Worm (Caenorhabditis elegans) whole organism, L1 larva: ENCODE results near the gene C52B9.10.
A peak's percentile ranks its signal among the peaks of the same experiment; 100 is the strongest.

Source experiments
- C04F5.9 ChIP-seq: sonication (generic microtip); optimal IDR thresholded peaks from 2 replicates; lab custom pipeline; 2016; ENCODE audit warnings: missing genetic modification characterization, missing compliant biosample characterization
- C16A3.4 ChIP-seq: fragments of 150-350 bp; optimal IDR thresholded peaks from 2 replicates; lab custom pipeline; 2014; ENCODE audit warnings: missing biosample characterization, missing genetic modification characterization
- F16B12.6 ChIP-seq: fragments of 150-350 bp; optimal IDR thresholded peaks from 2 replicates; lab custom pipeline; 2014; ENCODE audit warnings: missing biosample characterization, missing genetic modification characterization
- aha-1 ChIP-seq: fragments of 150-350 bp; optimal IDR thresholded peaks from 2 replicates; lab custom pipeline; 2014; ENCODE audit warnings: missing biosample characterization, missing genetic modification characterization
- aly-2 ChIP-seq: fragments of 150-350 bp; optimal IDR thresholded peaks from 2 replicates; lab custom pipeline; 2014; ENCODE audit warnings: missing biosample characterization, missing genetic modification characterization
- blmp-1 ChIP-seq: fragments of 150-350 bp; optimal IDR thresholded peaks from 2 replicates; lab custom pipeline; 2014; ENCODE audit warnings: missing biosample characterization, missing genetic modification characterization
- ceh-82 ChIP-seq, 3 experiments: fragments of 150-350 bp in 1 of 3; sonication (generic microtip) in 2 of 3; optimal IDR thresholded peaks; 2 replicates each; lab custom pipeline; 2014 to 2017; ENCODE audit warnings: missing biosample characterization in 3 of 3, missing genetic modification characterization in 3 of 3
- ceh-88 ChIP-seq: fragments of 200-800 bp; sonication (Bioruptor generic); IDR thresholded peaks from 2 replicates; pipeline ENCODE4 v1.3.6; 2022; ENCODE audit warnings: missing genetic modification characterization, missing compliant biosample characterization
- ceh-90 ChIP-seq: sonication (generic microtip); optimal IDR thresholded peaks from 2 replicates; lab custom pipeline; 2016; ENCODE audit warnings: missing genetic modification characterization, missing compliant biosample characterization
- ces-1 ChIP-seq: fragments of 150-350 bp; optimal IDR thresholded peaks from 2 replicates; lab custom pipeline; 2014; ENCODE audit warnings: missing biosample characterization, missing genetic modification reagents, missing genetic modification characterization
- efl-1 ChIP-seq, 4 experiments: fragments of 150-350 bp; optimal IDR thresholded peaks in 3 of 4; peaks in 1 of 4; 1 replicate in 1 of 4; 2 replicates in 3 of 4; lab custom pipeline; 2014; ENCODE audit warnings: missing biosample characterization in 2 of 4, missing genetic modification characterization in 2 of 4, missing genetic modification reagents in 2 of 4
- efl-3 ChIP-seq: fragments of 200-800 bp; sonication (Bioruptor generic); optimal IDR thresholded peaks from 2 replicates; lab custom pipeline; 2018; ENCODE audit warnings: mild to moderate bottlenecking, missing genetic modification characterization, missing compliant biosample characterization
- egl-27 ChIP-seq, 2 experiments: fragments of 150-350 bp in 1 of 2; sonication (generic microtip); optimal IDR thresholded peaks; 3 replicates each; lab custom pipeline; 2017 to 2018; ENCODE audit warnings: missing biosample characterization in 2 of 2, missing genetic modification characterization in 2 of 2, missing genetic modification reagents in 2 of 2
- elt-2 ChIP-seq: sonication (generic microtip); optimal IDR thresholded peaks from 2 replicates; lab custom pipeline; 2016; ENCODE audit warnings: missing genetic modification characterization, mild to moderate bottlenecking, inconsistent platforms, missing compliant biosample characterization, missing genetic modification reagents
- elt-3 ChIP-seq, 6 experiments: fragments of 150-350 bp in 1 of 6; sonication (generic microtip); optimal IDR thresholded peaks; 2 replicates each; lab custom pipeline; 2017 to 2018; ENCODE audit warnings: missing biosample characterization in 6 of 6, missing genetic modification characterization in 6 of 6, inconsistent platforms in 1 of 6
- ets-5 ChIP-seq: fragments of 200-800 bp; sonication (Bioruptor generic); IDR thresholded peaks from 2 replicates; pipeline ENCODE4 v1.3.6; 2022; ENCODE audit warnings: missing genetic modification characterization, missing compliant biosample characterization
- fkh-4 ChIP-seq: sonication (generic microtip); optimal IDR thresholded peaks from 2 replicates; lab custom pipeline; 2016; ENCODE audit warnings: missing compliant biosample characterization, missing genetic modification characterization, borderline replicate concordance
- fkh-8 ChIP-seq: sonication (generic microtip); optimal IDR thresholded peaks from 2 replicates; lab custom pipeline; 2016; ENCODE audit warnings: mild to moderate bottlenecking, missing genetic modification characterization, missing compliant biosample characterization
- hlh-4 ChIP-seq: sonication (generic microtip); optimal IDR thresholded peaks from 2 replicates; lab custom pipeline; 2016; ENCODE audit warnings: mild to moderate bottlenecking, missing genetic modification characterization, missing compliant biosample characterization
- hpl-2 ChIP-seq: fragments of 150-350 bp; optimal IDR thresholded peaks from 2 replicates; lab custom pipeline; 2014; ENCODE audit warnings: missing biosample characterization, missing genetic modification reagents, missing genetic modification characterization
- irx-1 ChIP-seq: sonication (generic microtip); optimal IDR thresholded peaks from 2 replicates; lab custom pipeline; 2016; ENCODE audit warnings: missing genetic modification characterization, missing compliant biosample characterization
- isw-1 ChIP-seq: fragments of 200-800 bp; sonication (Bioruptor generic); IDR thresholded peaks from 2 replicates; pipeline ENCODE4 v1.3.6; 2022; ENCODE audit warnings: missing genetic modification characterization, missing compliant biosample characterization
- jun-1 ChIP-seq: fragments of 150-350 bp; optimal IDR thresholded peaks from 2 replicates; lab custom pipeline; 2014; ENCODE audit warnings: missing biosample characterization, missing genetic modification reagents, missing genetic modification characterization
- lin-13 ChIP-seq: fragments of 150-350 bp; optimal IDR thresholded peaks from 2 replicates; lab custom pipeline; 2014; ENCODE audit warnings: missing biosample characterization, missing genetic modification reagents, missing genetic modification characterization
- lin-14 ChIP-seq: fragments of 200-800 bp; sonication (Bioruptor generic); optimal IDR thresholded peaks from 2 replicates; lab custom pipeline; 2018; ENCODE audit warnings: mild to moderate bottlenecking, missing genetic modification characterization, moderate library complexity, missing compliant biosample characterization
- lin-35 ChIP-seq, 2 experiments: fragments of 150-350 bp; optimal IDR thresholded peaks; 2 replicates each; lab custom pipeline; 2014; ENCODE audit warnings: missing biosample characterization in 2 of 2, missing genetic modification characterization in 2 of 2, missing genetic modification reagents in 2 of 2
- lir-3 ChIP-seq: sonication (generic microtip); optimal IDR thresholded peaks from 2 replicates; lab custom pipeline; 2016; ENCODE audit warnings: mild to moderate bottlenecking, missing genetic modification characterization, moderate library complexity, missing compliant biosample characterization; ENCODE audit not compliant: poor library complexity
- mab-9 ChIP-seq: fragments of 200-800 bp; sonication (Bioruptor generic); IDR thresholded peaks from 2 replicates; pipeline ENCODE4 v1.3.6; 2022; ENCODE audit warnings: missing genetic modification reagents, missing genetic modification characterization, missing compliant biosample characterization
- mdl-1 ChIP-seq, 2 experiments: fragments of 150-350 bp; optimal IDR thresholded peaks; 2 replicates each; lab custom pipeline; 2014 to 2017; ENCODE audit warnings: missing biosample characterization in 2 of 2, missing genetic modification characterization in 2 of 2, inconsistent platforms in 1 of 2
- mef-2 ChIP-seq: fragments of 150-350 bp; optimal IDR thresholded peaks from 2 replicates; lab custom pipeline; 2014; ENCODE audit warnings: missing biosample characterization, missing genetic modification characterization
- mep-1 ChIP-seq: fragments of 150-350 bp; optimal IDR thresholded peaks from 2 replicates; lab custom pipeline; 2014; ENCODE audit warnings: missing biosample characterization, missing genetic modification characterization
- nhr-19 ChIP-seq: fragments of 200-800 bp; sonication (Bioruptor generic); conservative IDR thresholded peaks from 2 replicates; pipeline ENCODE4 v1.3.6; 2022; ENCODE audit warnings: missing genetic modification characterization, missing compliant biosample characterization
- nhr-237 ChIP-seq: fragments of 150-350 bp; optimal IDR thresholded peaks from 2 replicates; lab custom pipeline; 2014; ENCODE audit warnings: missing biosample characterization, missing genetic modification characterization
- nhr-28 ChIP-seq: fragments of 150-350 bp; optimal IDR thresholded peaks from 2 replicates; lab custom pipeline; 2014; ENCODE audit warnings: missing biosample characterization, missing genetic modification characterization
- nhr-77 ChIP-seq: fragments of 150-350 bp; optimal IDR thresholded peaks from 2 replicates; lab custom pipeline; 2014; ENCODE audit warnings: missing biosample characterization, missing genetic modification characterization
- nhr-90 ChIP-seq: sonication (generic microtip); optimal IDR thresholded peaks from 2 replicates; lab custom pipeline; 2016; ENCODE audit warnings: mild to moderate bottlenecking, missing genetic modification characterization, missing compliant biosample characterization; ENCODE audit not compliant: poor library complexity
- pax-3 ChIP-seq: fragments of 200-800 bp; sonication (Bioruptor generic); optimal IDR thresholded peaks from 2 replicates; lab custom pipeline; 2018; ENCODE audit warnings: mild to moderate bottlenecking, missing genetic modification characterization, moderate library complexity, missing compliant biosample characterization
- pqm-1 ChIP-seq: sonication (generic microtip); optimal IDR thresholded peaks from 3 replicates; lab custom pipeline; 2017; ENCODE audit warnings: missing biosample characterization, missing genetic modification characterization
- rnt-1 ChIP-seq: sonication (generic microtip); optimal IDR thresholded peaks from 2 replicates; lab custom pipeline; 2016; ENCODE audit warnings: mild to moderate bottlenecking, missing genetic modification characterization, moderate library complexity, missing compliant biosample characterization
- skn-1 ChIP-seq: fragments of 150-350 bp; optimal IDR thresholded peaks from 2 replicates; lab custom pipeline; 2014; ENCODE audit warnings: missing biosample characterization, missing genetic modification characterization
- snpc-4 ChIP-seq: fragments of 150-350 bp; optimal IDR thresholded peaks from 2 replicates; lab custom pipeline; 2014; ENCODE audit warnings: missing biosample characterization, missing genetic modification characterization
- sox-4 ChIP-seq: sonication (generic microtip); optimal IDR thresholded peaks from 2 replicates; lab custom pipeline; 2016; ENCODE audit warnings: missing genetic modification characterization, missing compliant biosample characterization
- sptf-1 ChIP-seq: fragments of 150-350 bp; optimal IDR thresholded peaks from 2 replicates; lab custom pipeline; 2014; ENCODE audit warnings: missing biosample characterization, missing genetic modification characterization
- swsn-7 ChIP-seq: sonication (generic microtip); optimal IDR thresholded peaks from 2 replicates; lab custom pipeline; 2016; ENCODE audit warnings: missing genetic modification characterization, missing compliant biosample characterization
- tbx-2 ChIP-seq: sonication (generic microtip); optimal IDR thresholded peaks from 2 replicates; lab custom pipeline; 2016; ENCODE audit warnings: missing genetic modification characterization, missing compliant biosample characterization
- tlp-1 ChIP-seq: fragments of 150-350 bp; optimal IDR thresholded peaks from 2 replicates; lab custom pipeline; 2014; ENCODE audit warnings: missing biosample characterization, missing genetic modification characterization
- unc-30 ChIP-seq: sonication (generic microtip); optimal IDR thresholded peaks from 2 replicates; lab custom pipeline; 2017; ENCODE audit warnings: missing biosample characterization, missing genetic modification characterization
- unc-86 ChIP-seq: sonication (generic microtip); optimal IDR thresholded peaks from 2 replicates; lab custom pipeline; 2016; ENCODE audit warnings: missing genetic modification characterization, missing compliant biosample characterization
- unc-98 ChIP-seq: fragments of 200-800 bp; sonication (Bioruptor generic); IDR thresholded peaks from 2 replicates; pipeline ENCODE4 v1.3.6; 2022; ENCODE audit warnings: missing genetic modification characterization, missing compliant biosample characterization
- zag-1 ChIP-seq: fragments of 150-350 bp; optimal IDR thresholded peaks from 2 replicates; lab custom pipeline; 2014; ENCODE audit warnings: missing biosample characterization, missing genetic modification characterization
- zip-4 ChIP-seq: fragments of 200-800 bp; sonication (Bioruptor generic); optimal IDR thresholded peaks from 2 replicates; lab custom pipeline; 2018; ENCODE audit warnings: mild to moderate bottlenecking, missing genetic modification characterization, moderate library complexity, missing compliant biosample characterization
- ztf-11 ChIP-seq, 2 experiments: sonication (generic microtip); optimal IDR thresholded peaks; 2 replicates each; lab custom pipeline; 2016 to 2017; ENCODE audit warnings: missing genetic modification characterization in 2 of 2, missing biosample characterization in 1 of 2, missing compliant biosample characterization in 1 of 2
- ztf-4 ChIP-seq: fragments of 150-350 bp; optimal IDR thresholded peaks from 2 replicates; lab custom pipeline; 2014; ENCODE audit warnings: missing biosample characterization, missing genetic modification characterization

The C52B9.10 gene

ce11 chrX:4244489-4245123 lies 29.1 kb upstream of the C52B9.10 start (continued):
- no peak for TF ChIP-seq isw-1 (GFP tag; lab: Robert Waterston, UW)
- TF ChIP-seq pax-3 (tag; lab: Kevin White, UChicago) = no peak
- no peak for TF ChIP-seq ztf-4 (tag; lab: Kevin White, UChicago)
- TF ChIP-seq C16A3.4 (tag; lab: Kevin White, UChicago) = no peak
- TF ChIP-seq elt-3 (tag; optimal IDR thresholded peaks at IDR 0.05; lab: Kevin White, UChicago) = peak in 2 of 6 experiments; percentile 48 to 64
- TF ChIP-seq mab-9 (GFP tag; lab: Robert Waterston, UW) = no peak
- no peak for TF ChIP-seq mef-2 (tag; lab: Kevin White, UChicago)
- TF ChIP-seq nhr-90 = peak; percentile 35
- no peak for TF ChIP-seq aly-2 (tag; lab: Kevin White, UChicago)
- TF ChIP-seq fkh-4 (tag; lab: Kevin White, UChicago) = no peak
- no peak for TF ChIP-seq F16B12.6 (tag; lab: Kevin White, UChicago)
- no peak for TF ChIP-seq efl-1 (optimal IDR thresholded peaks at IDR 0.05; lab: Kevin White, UChicago)
- TF ChIP-seq efl-1 (GFP tag; optimal IDR thresholded peaks at IDR 0.05 in 1 of 2; lab: Kevin White, UChicago) = no peak
- no peak for TF ChIP-seq lir-3 (tag; lab: Kevin White, UChicago)
- no peak for TF ChIP-seq hlh-4 (tag; lab: Kevin White, UChicago)
- TF ChIP-seq ets-5 (GFP tag; lab: Robert Waterston, UW) = no peak
- no peak for TF ChIP-seq unc-98 (GFP tag; lab: Robert Waterston, UW)
- no peak for TF ChIP-seq ceh-90
- TF ChIP-seq elt-2 (tag; lab: Kevin White, UChicago) = peak; percentile 61
- peak in 1 of 2 experiments; percentile 56 for TF ChIP-seq lin-35 (GFP tag; optimal IDR thresholded peaks at IDR 0.05; lab: Kevin White, UChicago)
- no peak for TF ChIP-seq lin-13 (GFP tag; lab: Kevin White, UChicago)
- TF ChIP-seq ceh-82 (tag; optimal IDR thresholded peaks at IDR 0.05; lab: Kevin White, UChicago) = no peak
- TF ChIP-seq mep-1 (tag; lab: Kevin White, UChicago) = no peak
- no peak for TF ChIP-seq pqm-1 (tag; lab: Kevin White, UChicago)
- TF ChIP-seq hpl-2 = no peak
- TF ChIP-seq fkh-8 (tag; lab: Kevin White, UChicago) = no peak
- no peak for TF ChIP-seq irx-1 (tag; lab: Kevin White, UChicago)
- no peak for TF ChIP-seq nhr-28 (tag; lab: Kevin White, UChicago)
- TF ChIP-seq unc-30 = no peak
- no peak for TF ChIP-seq egl-27 (tag; optimal IDR thresholded peaks at IDR 0.05; lab: Kevin White, UChicago)
- TF ChIP-seq tbx-2 (tag; lab: Kevin White, UChicago) = no peak
- no peak for TF ChIP-seq C04F5.9 (tag; lab: Kevin White, UChicago)
- no peak for TF ChIP-seq sox-4
- peak; percentile 30 for TF ChIP-seq nhr-19 (GFP tag; lab: Robert Waterston, UW)
- TF ChIP-seq sptf-1 (tag; lab: Kevin White, UChicago) = no peak
- no peak for TF ChIP-seq nhr-77 (tag; lab: Kevin White, UChicago)
- TF ChIP-seq lin-14 (GFP tag; lab: Kevin White, UChicago) = peak; percentile 48
- no peak for TF ChIP-seq zip-4 (GFP tag; lab: Kevin White, UChicago)
- TF ChIP-seq ceh-88 (GFP tag; lab: Robert Waterston, UW) = no peak
- TF ChIP-seq swsn-7 (tag; lab: Kevin White, UChicago) = no peak
- TF ChIP-seq rnt-1 = no peak
- no peak for TF ChIP-seq tlp-1 (tag; lab: Kevin White, UChicago)
- TF ChIP-seq efl-3 (GFP tag; lab: Kevin White, UChicago) = no peak
- no peak for TF ChIP-seq nhr-237 (tag; lab: Kevin White, UChicago)
- TF ChIP-seq unc-86 (tag; lab: Kevin White, UChicago) = no peak
- no peak for TF ChIP-seq skn-1 (tag; lab: Kevin White, UChicago)
- no peak for TF ChIP-seq ztf-11 (tag; optimal IDR thresholded peaks at IDR 0.05; lab: Kevin White, UChicago)
- no peak for TF ChIP-seq ces-1 (GFP tag; lab: Kevin White, UChicago)
- TF ChIP-seq mdl-1 (tag; optimal IDR thresholded peaks at IDR 0.05; lab: Kevin White, UChicago) = peak in 1 of 2 experiments; percentile 83
- TF ChIP-seq snpc-4 = no peak
- TF ChIP-seq aha-1 (tag; lab: Kevin White, UChicago) = no peak
- TF ChIP-seq blmp-1 (tag; lab: Kevin White, UChicago) = peak; percentile 40
- TF ChIP-seq zag-1 (tag; lab: Kevin White, UChicago) = no peak
- TF ChIP-seq jun-1 (tag; lab: Kevin White, UChicago) = no peak
